Fruit fly (Drosophila melanogaster) whole organism: Measurements from ENCODE around the gene CG4270.

Experiments used
- CG8478 ChIP-seq: fragments of >200 bp; optimal IDR thresholded peaks from 2 replicates; lab custom pipeline; 2018; ENCODE audit warnings: inconsistent platforms
- Dll ChIP-seq: fragments of >200 bp; optimal IDR thresholded peaks from 2 replicates; lab custom pipeline; 2017
- EcR ChIP-seq, 2 experiments: fragments of >200 bp; optimal IDR thresholded peaks; 2 replicates each; lab custom pipeline; 2017; ENCODE audit warnings: missing biosample characterization in 2 of 2, missing genetic modification characterization in 2 of 2, missing genetic modification reagents in 2 of 2
- pan ChIP-seq: fragments of >200 bp; optimal IDR thresholded peaks from 2 replicates; lab custom pipeline; 2017
- psq ChIP-seq: fragments of >200 bp; optimal IDR thresholded peaks from 2 replicates; lab custom pipeline; 2017
- usp ChIP-seq: fragments of >200 bp; optimal IDR thresholded peaks from 2 replicates; lab custom pipeline; 2017; ENCODE audit warnings: missing biosample characterization, missing genetic modification characterization, mixed read lengths

CG4270 gene

dm6 chr2L:2269040-2269439, 5.8 kb downstream of the CG4270 start, which contains the start of gene CG17242:
Gene CG17242, minus strand, starts transcription at chr2L:2269140.
- TF ChIP-seq pan (lab: Kevin White, UChicago) = no peak
- TF ChIP-seq Dll (lab: Kevin White, UChicago) = no peak
- TF ChIP-seq CG8478 (lab: Kevin White, UChicago) = no peak
- TF ChIP-seq EcR (GFP tag; optimal IDR thresholded peaks at IDR 0.05; lab: Kevin White, UChicago) = no peak
- TF ChIP-seq psq = no peak
- no peak for TF ChIP-seq usp (GFP tag; lab: Kevin White, UChicago)

dm6 chr2L:2284863-2285262, 21.6 kb downstream of the CG4270 start, which contains the start of gene CG4271:
Gene CG4271, plus strand, starts transcription at chr2L:2285163.
- TF ChIP-seq Dll (lab: Kevin White, UChicago) (no peak), usp (GFP tag; lab: Kevin White, UChicago) (no peak), CG8478 (lab: Kevin White, UChicago) (no peak), pan (lab: Kevin White, UChicago) (no peak), EcR (GFP tag; optimal IDR thresholded peaks at IDR 0.05; lab: Kevin White, UChicago) (no peak), psq (no peak)

- TF ChIP-seq CG8478 (lab: Kevin White, UChicago) = no peak
- no peak for TF ChIP-seq usp (GFP tag; lab: Kevin White, UChicago)
- TF ChIP-seq Dll (lab: Kevin White, UChicago) = no peak
- no peak for TF ChIP-seq pan (lab: Kevin White, UChicago)
- no peak for TF ChIP-seq EcR (GFP tag; optimal IDR thresholded peaks at IDR 0.05; lab: Kevin White, UChicago)
- TF ChIP-seq psq = no peak
These were observed 23.5 kb downstream of the CG4270 start, which contains the start of gene CG31681 for dm6 chr2L:2286773-2287172. Gene CG31681, minus strand, starts transcription at chr2L:2286873.

dm6 chr2L:2287807-2288206, 24.6 kb downstream of the CG4270 start, which contains the start of gene CG42658:
Gene CG42658, minus strand, starts transcription at chr2L:2287907.
- TF ChIP-seq psq (no peak), EcR (GFP tag; optimal IDR thresholded peaks at IDR 0.05; lab: Kevin White, UChicago) (no peak), usp (GFP tag; lab: Kevin White, UChicago) (no peak), CG8478 (lab: Kevin White, UChicago) (no peak), Dll (lab: Kevin White, UChicago) (no peak), pan (lab: Kevin White, UChicago) (no peak)

- TF ChIP-seq EcR (GFP tag; optimal IDR thresholded peaks at IDR 0.05; lab: Kevin White, UChicago) = no peak
- TF ChIP-seq psq = no peak
- no peak for TF ChIP-seq pan (lab: Kevin White, UChicago)
- TF ChIP-seq Dll (lab: Kevin White, UChicago) = no peak
- TF ChIP-seq CG8478 (lab: Kevin White, UChicago) = no peak
- no peak for TF ChIP-seq usp (GFP tag; lab: Kevin White, UChicago)
These were observed 26.1 kb downstream of the CG4270 start, which contains the start of gene CG17237 for dm6 chr2L:2289316-2289715. Gene CG17237, minus strand, starts transcription at chr2L:2289416.

dm6 chr2L:2290638-2291037, 27.4 kb downstream of the CG4270 start, which contains the start of gene robl22E:
Gene robl22E, minus strand, starts transcription at chr2L:2290738.
- TF ChIP-seq pan (lab: Kevin White, UChicago) (no peak), psq (no peak), CG8478 (lab: Kevin White, UChicago) (no peak), EcR (GFP tag; optimal IDR thresholded peaks at IDR 0.05; lab: Kevin White, UChicago) (no peak), usp (GFP tag; lab: Kevin White, UChicago) (no peak), Dll (lab: Kevin White, UChicago) (no peak)

dm6 chr2L:2299803-2300202, 36.6 kb downstream of the CG4270 start, which contains the start of gene CG31949:
Gene CG31949, plus strand, starts transcription at chr2L:2300103.
- TF ChIP-seq pan (lab: Kevin White, UChicago) = no peak
- TF ChIP-seq EcR (GFP tag; optimal IDR thresholded peaks at IDR 0.05; lab: Kevin White, UChicago) = no peak
- no peak for TF ChIP-seq CG8478 (lab: Kevin White, UChicago)
- no peak for TF ChIP-seq Dll (lab: Kevin White, UChicago)
- no peak for TF ChIP-seq usp (GFP tag; lab: Kevin White, UChicago)
- TF ChIP-seq psq = no peak

dm6 chr2L:2307648-2308047, 44.4 kb downstream of the CG4270 start, which contains the start of gene CG16995:
Gene CG16995, plus strand, starts transcription at chr2L:2307948.
- TF ChIP-seq usp (GFP tag; lab: Kevin White, UChicago) = no peak
- no peak for TF ChIP-seq psq
- no peak for TF ChIP-seq pan (lab: Kevin White, UChicago)
- no peak for TF ChIP-seq Dll (lab: Kevin White, UChicago)
- no peak for TF ChIP-seq CG8478 (lab: Kevin White, UChicago)
- no peak for TF ChIP-seq EcR (GFP tag; optimal IDR thresholded peaks at IDR 0.05; lab: Kevin White, UChicago)

- TF ChIP-seq EcR (GFP tag; optimal IDR thresholded peaks at IDR 0.05; lab: Kevin White, UChicago) (no peak), CG8478 (lab: Kevin White, UChicago) (no peak), pan (lab: Kevin White, UChicago) (no peak), psq (no peak), usp (GFP tag; lab: Kevin White, UChicago) (no peak), Dll (lab: Kevin White, UChicago) (no peak)
These were observed 48.2 kb downstream of the CG4270 start, which contains the start of gene eys for dm6 chr2L:2311449-2311848. Gene eys, plus strand, starts transcription at chr2L:2311680.
